Worm (Caenorhabditis elegans) whole organism, young adult: ENCODE data around the gene R07E5.7.
"Not testable (repeated sequence)": the region's sequence is repeated elsewhere in the genome, so short reads cannot be mapped to it uniquely, and the experiment has no call there.

Experiments
- B0035.1 ChIP-seq: sonication (generic microtip); optimal IDR thresholded peaks from 2 replicates; lab custom pipeline; 2016; ENCODE audit warnings: missing genetic modification characterization, mild to moderate bottlenecking, missing compliant biosample characterization, missing genotype, missing genetic modification reagents
- B0261.1 ChIP-seq: sonication (generic microtip); optimal IDR thresholded peaks from 2 replicates; lab custom pipeline; 2016; ENCODE audit warnings: mild to moderate bottlenecking, missing genetic modification characterization, moderate library complexity, missing compliant biosample characterization
- C17E4.6 ChIP-seq: fragments of 200-800 bp; sonication (Bioruptor generic); IDR thresholded peaks from 2 replicates; pipeline ENCODE4 v1.3.6; 2022; ENCODE audit warnings: missing genetic modification reagents, missing genetic modification characterization, missing compliant biosample characterization
- D2030.7 ChIP-seq: fragments of 200-800 bp; sonication (Bioruptor generic); IDR thresholded peaks from 2 replicates; pipeline ENCODE4 v1.3.6; 2022; ENCODE audit warnings: missing genetic modification reagents, missing genetic modification characterization, missing compliant biosample characterization
- F33H1.4 ChIP-seq: fragments of 200-800 bp; sonication (Bioruptor generic); IDR thresholded peaks from 2 replicates; pipeline ENCODE4 v1.3.6; 2022; ENCODE audit warnings: missing genetic modification reagents, missing genetic modification characterization, missing compliant biosample characterization
- K11D2.4 ChIP-seq: fragments of 200-800 bp; sonication (Bioruptor generic); IDR thresholded peaks from 2 replicates; pipeline ENCODE4 v1.3.6; 2022; ENCODE audit warnings: missing genetic modification reagents, missing genetic modification characterization, missing compliant biosample characterization
- K12H6.12 ChIP-seq: fragments of 200-800 bp; sonication (Bioruptor generic); optimal IDR thresholded peaks from 2 replicates; lab custom pipeline; 2018; ENCODE audit warnings: mild to moderate bottlenecking, missing genetic modification characterization, missing compliant biosample characterization
- T07F8.4 ChIP-seq: sonication (generic microtip); optimal IDR thresholded peaks from 2 replicates; lab custom pipeline; 2016; ENCODE audit warnings: mild to moderate bottlenecking, missing genetic modification characterization, moderate library complexity, missing compliant biosample characterization
- T26A5.8 ChIP-seq: sonication (generic microtip); optimal IDR thresholded peaks from 2 replicates; lab custom pipeline; 2016; ENCODE audit warnings: missing genetic modification characterization, missing compliant biosample characterization
- Y53G8AR.9 ChIP-seq: fragments of 200-800 bp; sonication (Bioruptor generic); conservative IDR thresholded peaks from 2 replicates; pipeline ENCODE4 v1.3.6; 2022; ENCODE audit warnings: missing genetic modification reagents, missing genetic modification characterization, missing compliant biosample characterization
- Y56A3A.18 ChIP-seq: fragments of 200-800 bp; sonication (Bioruptor generic); IDR thresholded peaks from 2 replicates; pipeline ENCODE4 v1.3.6; 2022; ENCODE audit warnings: missing genetic modification reagents, missing genetic modification characterization, missing compliant biosample characterization
- ZK185.1 ChIP-seq: sonication (generic microtip); optimal IDR thresholded peaks from 2 replicates; lab custom pipeline; 2016; ENCODE audit warnings: mild to moderate bottlenecking, missing genetic modification characterization, missing compliant biosample characterization; ENCODE audit not compliant: poor library complexity, severe bottlenecking
- ama-1 ChIP-seq, 3 experiments: fragments of 150-350 bp in 1 of 3; sonication (generic microtip) in 2 of 3; optimal IDR thresholded peaks; 2 replicates each; lab custom pipeline; 2014 to 2018; ENCODE audit warnings: missing biosample characterization in 2 of 3, missing genetic modification characterization in 2 of 3, missing genetic modification reagents in 2 of 3
- aptf-2 ChIP-seq: fragments of 200-800 bp; sonication (Bioruptor generic); conservative IDR thresholded peaks from 2 replicates; pipeline ENCODE4 v1.3.6; 2022; ENCODE audit warnings: missing genetic modification reagents, missing genetic modification characterization, missing compliant biosample characterization
- ceh-58 ChIP-seq: fragments of 200-800 bp; sonication (Bioruptor generic); IDR thresholded peaks from 2 replicates; pipeline ENCODE4 v1.3.6; 2022; ENCODE audit warnings: missing genetic modification characterization, missing compliant biosample characterization
- chd-7 ChIP-seq: sonication (generic microtip); optimal IDR thresholded peaks from 2 replicates; lab custom pipeline; 2016; ENCODE audit warnings: mild to moderate bottlenecking, missing genetic modification characterization, moderate library complexity, missing compliant biosample characterization
- die-1 ChIP-seq: sonication (generic microtip); optimal IDR thresholded peaks from 2 replicates; lab custom pipeline; 2016; ENCODE audit warnings: missing genotype, mild to moderate bottlenecking, missing genetic modification characterization, missing compliant biosample characterization
- egrh-3 ChIP-seq: fragments of 200-800 bp; sonication (Bioruptor generic); IDR thresholded peaks from 2 replicates; pipeline ENCODE4 v1.3.6; 2022; ENCODE audit warnings: missing genetic modification reagents, missing genetic modification characterization, missing compliant biosample characterization
- ekl-4 ChIP-seq: fragments of 200-800 bp; sonication (Bioruptor generic); IDR thresholded peaks from 2 replicates; pipeline ENCODE4 v1.3.6; 2022; ENCODE audit warnings: missing genetic modification reagents, missing genetic modification characterization, missing compliant biosample characterization
- gei-17 ChIP-seq: fragments of 200-800 bp; sonication (Bioruptor generic); optimal IDR thresholded peaks from 2 replicates; lab custom pipeline; 2018; ENCODE audit warnings: mild to moderate bottlenecking, missing genetic modification characterization, missing compliant biosample characterization
- hmg-1.2 ChIP-seq: fragments of 200-800 bp; sonication (Bioruptor generic); IDR thresholded peaks from 2 replicates; pipeline ENCODE4 v1.3.6; 2022; ENCODE audit warnings: missing genetic modification reagents, missing genetic modification characterization, missing compliant biosample characterization
- hmg-20 ChIP-seq: fragments of 200-800 bp; sonication (Bioruptor generic); IDR thresholded peaks from 2 replicates; pipeline ENCODE4 v1.3.6; 2022; ENCODE audit warnings: missing genetic modification reagents, missing genetic modification characterization, missing compliant biosample characterization
- let-607 ChIP-seq, 2 experiments: fragments of 200-800 bp in 1 of 2; sonication (Bioruptor generic) in 1 of 2; sonication (generic microtip) in 1 of 2; optimal IDR thresholded peaks; 2 replicates each; lab custom pipeline; 2016 to 2018; ENCODE audit warnings: mild to moderate bottlenecking in 2 of 2, missing compliant biosample characterization in 2 of 2, missing genetic modification characterization in 2 of 2, moderate library complexity in 2 of 2, missing genotype in 1 of 2
- lin-26 ChIP-seq: fragments of 200-800 bp; sonication (Bioruptor generic); IDR thresholded peaks from 2 replicates; pipeline ENCODE4 v1.3.6; 2022; ENCODE audit warnings: missing genetic modification reagents, missing genetic modification characterization, missing compliant biosample characterization
- lin-35 ChIP-seq, 3 experiments: fragments of 150-350 bp in 2 of 3; sonication (generic microtip) in 1 of 3; optimal IDR thresholded peaks; 2 replicates each; lab custom pipeline; 2014 to 2018; ENCODE audit warnings: missing biosample characterization in 3 of 3, missing genetic modification characterization in 3 of 3, missing genetic modification reagents in 3 of 3
- lin-40 ChIP-seq: sonication (generic microtip); optimal IDR thresholded peaks from 2 replicates; lab custom pipeline; 2016; ENCODE audit warnings: missing genetic modification characterization, mild to moderate bottlenecking, missing compliant biosample characterization, missing genotype, missing genetic modification reagents
- lin-54 ChIP-seq: fragments of 200-800 bp; sonication (Bioruptor generic); optimal IDR thresholded peaks from 2 replicates; lab custom pipeline; 2018; ENCODE audit warnings: mild to moderate bottlenecking, missing genetic modification characterization, missing compliant biosample characterization
- madf-3 ChIP-seq: fragments of 200-800 bp; sonication (Bioruptor generic); IDR thresholded peaks from 2 replicates; pipeline ENCODE4 v1.3.6; 2022; ENCODE audit warnings: missing genetic modification reagents, missing genetic modification characterization, missing compliant biosample characterization
- mcd-1 ChIP-seq: fragments of 200-800 bp; sonication (Bioruptor generic); IDR thresholded peaks from 2 replicates; pipeline ENCODE4 v1.3.6; 2022; ENCODE audit warnings: missing genetic modification reagents, missing genetic modification characterization, missing compliant biosample characterization
- nfya-1 ChIP-seq: sonication (generic microtip); optimal IDR thresholded peaks from 2 replicates; lab custom pipeline; 2017; ENCODE audit warnings: antibody characterized with exemption, missing compliant biosample characterization, missing genetic modification characterization, borderline replicate concordance; ENCODE audit not compliant: insufficient read depth
- nfyb-1 ChIP-seq: fragments of 200-800 bp; sonication (Bioruptor generic); IDR thresholded peaks from 2 replicates; pipeline ENCODE4 v1.3.6; 2022; ENCODE audit warnings: missing genetic modification reagents, missing genetic modification characterization, missing compliant biosample characterization
- nhr-80 ChIP-seq: sonication (generic microtip); optimal IDR thresholded peaks from 2 replicates; lab custom pipeline; 2016; ENCODE audit warnings: missing genetic modification characterization, missing compliant biosample characterization
- pbrm-1 ChIP-seq: fragments of 200-800 bp; sonication (Bioruptor generic); IDR thresholded peaks from 2 replicates; pipeline ENCODE4 v1.3.6; 2022; ENCODE audit warnings: missing genetic modification reagents, missing genetic modification characterization, missing compliant biosample characterization
- pha-4 ChIP-seq: fragments of 150-350 bp; sonication (generic microtip); optimal IDR thresholded peaks from 2 replicates; lab custom pipeline; 2014; ENCODE audit warnings: missing biosample characterization, missing genetic modification reagents, missing genetic modification characterization
- rcor-1 ChIP-seq: fragments of 200-800 bp; sonication (Bioruptor generic); IDR thresholded peaks from 2 replicates; pipeline ENCODE4 v1.3.6; 2022; ENCODE audit warnings: missing genetic modification reagents, missing genetic modification characterization, missing compliant biosample characterization
- repo-1 ChIP-seq: sonication (generic microtip); optimal IDR thresholded peaks from 2 replicates; lab custom pipeline; 2017; ENCODE audit warnings: mild to moderate bottlenecking, missing genetic modification characterization, missing compliant biosample characterization
- rpc-1 ChIP-seq, 2 experiments: fragments of 150-350 bp in 1 of 2; sonication (generic microtip) in 1 of 2; optimal IDR thresholded peaks; 2 replicates each; lab custom pipeline; 2014 to 2018; ENCODE audit warnings: missing biosample characterization in 1 of 2, missing genetic modification characterization in 1 of 2, missing genetic modification reagents in 1 of 2, missing genotype in 1 of 2
- somi-1 ChIP-seq: fragments of 200-800 bp; sonication (Bioruptor generic); optimal IDR thresholded peaks from 2 replicates; lab custom pipeline; 2018; ENCODE audit warnings: mild to moderate bottlenecking, missing genetic modification characterization, missing compliant biosample characterization
- sptf-2 ChIP-seq: fragments of 200-800 bp; sonication (Bioruptor generic); optimal IDR thresholded peaks from 2 replicates; lab custom pipeline; 2018; ENCODE audit warnings: mild to moderate bottlenecking, missing genetic modification characterization, missing compliant biosample characterization
- unc-62 ChIP-seq: fragments of 150-350 bp; optimal IDR thresholded peaks from 2 replicates; lab custom pipeline; 2014; ENCODE audit warnings: missing biosample characterization, missing genetic modification reagents, missing genetic modification characterization
- xnd-1 ChIP-seq: sonication (generic microtip); optimal IDR thresholded peaks from 2 replicates; lab custom pipeline; 2016; ENCODE audit warnings: missing genotype, missing genetic modification reagents, missing genetic modification characterization, missing compliant biosample characterization
- zfh-2 ChIP-seq: fragments of 200-800 bp; sonication (Bioruptor generic); conservative IDR thresholded peaks from 2 replicates; pipeline ENCODE4 v1.3.6; 2022; ENCODE audit warnings: missing genetic modification reagents, missing genetic modification characterization, missing compliant biosample characterization
- zim-3 ChIP-seq: sonication (generic microtip); optimal IDR thresholded peaks from 2 replicates; lab custom pipeline; 2017; ENCODE audit warnings: mild to moderate bottlenecking, missing genetic modification characterization, moderate library complexity, missing compliant biosample characterization
- ztf-18 ChIP-seq: sonication (generic microtip); optimal IDR thresholded peaks from 2 replicates; lab custom pipeline; 2016; ENCODE audit warnings: missing genotype, mild to moderate bottlenecking, missing genetic modification characterization, missing compliant biosample characterization

Gene R07E5.7

DNA sequence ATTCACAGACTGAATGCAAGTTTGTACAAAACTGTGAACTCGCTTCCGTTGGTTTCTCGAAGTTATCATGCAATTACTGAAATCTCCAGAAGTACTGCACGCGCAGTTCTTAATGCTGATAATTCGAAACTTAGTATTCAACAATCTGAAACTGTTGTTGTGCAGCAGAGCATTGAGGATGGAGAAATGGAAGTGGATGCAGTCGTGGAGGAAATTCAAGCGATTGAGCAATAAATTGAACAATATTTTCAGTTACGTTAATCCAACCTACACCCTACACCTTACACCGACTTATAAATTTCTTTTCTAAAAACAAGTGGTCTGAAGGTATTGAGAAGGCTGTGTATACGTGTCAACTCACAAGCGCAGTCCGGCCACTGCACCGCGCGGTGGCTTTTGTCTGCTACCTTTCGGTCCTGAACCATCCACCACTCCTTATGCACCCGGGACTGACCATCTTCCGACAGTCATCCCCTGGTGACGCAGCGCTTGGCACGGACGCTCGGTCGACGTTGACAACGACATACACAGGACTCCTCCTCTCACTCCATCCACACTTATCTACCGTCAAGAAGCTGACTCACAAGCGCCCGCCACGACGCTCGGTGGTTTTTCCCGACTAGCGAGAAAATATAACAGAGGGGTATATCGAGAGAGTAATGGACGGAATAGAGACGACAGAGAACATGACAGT, 40.2 kb downstream of the R07E5.7 start (continued):
- peak in 1 of 3 experiments; percentile 59 for TF ChIP-seq lin-35 (GFP tag; optimal IDR thresholded peaks at IDR 0.05; lab: Kevin White, UChicago)
- peak; percentile 38 for TF ChIP-seq gei-17 (GFP tag; lab: Kevin White, UChicago)
- TF ChIP-seq repo-1 (tag; lab: Kevin White, UChicago) = peak; percentile 28
- TF ChIP-seq rcor-1 (GFP tag; lab: Robert Waterston, UW) = peak; percentile 57
- peak; percentile 88 for TF ChIP-seq K12H6.12 (tag; lab: Kevin White, UChicago)
- TF ChIP-seq pbrm-1 (GFP tag; lab: Robert Waterston, UW) = peak; percentile 56
- TF ChIP-seq B0035.1 (tag; lab: Kevin White, UChicago) = peak; percentile 47
- 0 out of 2 replicates have a peak, but pooled peaks have one; percentile 2 for TF ChIP-seq ceh-58 (GFP tag; lab: Robert Waterston, UW)
- peak; percentile 38 for TF ChIP-seq lin-54 (GFP tag; lab: Kevin White, UChicago)
- not testable (repeated sequence) for TF ChIP-seq ama-1 (optimal IDR thresholded peaks at IDR 0.05; lab: Kevin White, UChicago)
- TF ChIP-seq ama-1 (GFP tag; optimal IDR thresholded peaks at IDR 0.05; lab: Kevin White, UChicago) = peak in 1 of 2 experiments; percentile 25
- peak; percentile 80 for TF ChIP-seq egrh-3 (GFP tag; lab: Robert Waterston, UW)
- TF ChIP-seq somi-1 = peak; percentile 1
- TF ChIP-seq B0261.1 (tag; lab: Kevin White, UChicago) = peak; percentile 67
- peak; percentile 0 for TF ChIP-seq die-1 (tag; lab: Kevin White, UChicago)
- peak; percentile 59 for TF ChIP-seq Y56A3A.18
- TF ChIP-seq zfh-2 (GFP tag; lab: Robert Waterston, UW) = peak; percentile 88
- peak; percentile 72 for TF ChIP-seq lin-26 (GFP tag; lab: Robert Waterston, UW)
- TF ChIP-seq zim-3 (tag; lab: Kevin White, UChicago) = peak; percentile 49
- peak; percentile 73; the same call in 1 of the 2 replicates for TF ChIP-seq D2030.7 (GFP tag; lab: Robert Waterston, UW)
- TF ChIP-seq hmg-1.2 = peak; percentile 76
- TF ChIP-seq T07F8.4 (tag; lab: Kevin White, UChicago) = peak; percentile 2
- peak; percentile 86 for TF ChIP-seq nhr-80
- peak; percentile 47 for TF ChIP-seq F33H1.4
- TF ChIP-seq Y53G8AR.9 (GFP tag; lab: Robert Waterston, UW) = 0 out of 2 replicates have a peak, but pooled peaks have one; percentile 24
- TF ChIP-seq hmg-20 = peak; percentile 60
- peak; percentile 59 for TF ChIP-seq chd-7 (tag; lab: Kevin White, UChicago)
- peak; percentile 82 for TF ChIP-seq lin-40
- TF ChIP-seq let-607 (tag; optimal IDR thresholded peaks at IDR 0.05; lab: Kevin White, UChicago) = peak; percentile 34 to 51
- TF ChIP-seq mcd-1 (GFP tag; lab: Robert Waterston, UW) = peak; percentile 68
- TF ChIP-seq ZK185.1 (tag; lab: Kevin White, UChicago) = peak; percentile 78
- peak; percentile 17; the same call in 1 of the 2 replicates for TF ChIP-seq C17E4.6 (GFP tag; lab: Robert Waterston, UW)

DNA sequence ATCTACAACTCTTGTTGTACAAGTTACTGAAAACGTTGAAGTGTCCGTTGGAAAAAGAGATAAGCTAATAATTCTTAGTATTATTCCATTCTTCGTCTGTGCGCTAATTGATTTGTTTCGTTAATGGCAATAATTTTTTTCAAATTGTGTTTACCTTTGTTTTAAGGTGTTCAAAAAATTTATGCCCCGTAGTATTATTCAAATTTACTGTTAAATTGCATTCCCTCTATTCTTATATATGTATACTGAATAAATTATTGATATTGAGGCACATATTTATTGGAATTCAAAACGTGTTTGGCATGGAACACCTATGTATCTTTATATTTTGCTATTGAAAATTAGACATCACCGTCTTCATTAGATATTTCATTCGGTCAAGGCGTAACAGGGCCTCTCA, 44.1 kb downstream of the R07E5.7 start, which contains the start of gene pals-26:
Gene pals-26, plus strand, starts transcription at position 301 of the 400 bp plus-strand sequence.
- TF ChIP-seq rpc-1 (optimal IDR thresholded peaks at IDR 0.05; lab: Kevin White, UChicago) (no peak), rpc-1 (tag; optimal IDR thresholded peaks at IDR 0.05; lab: Kevin White, UChicago) (no peak)
- TF ChIP-seq, all 124 proteins: peak for 0

DNA sequence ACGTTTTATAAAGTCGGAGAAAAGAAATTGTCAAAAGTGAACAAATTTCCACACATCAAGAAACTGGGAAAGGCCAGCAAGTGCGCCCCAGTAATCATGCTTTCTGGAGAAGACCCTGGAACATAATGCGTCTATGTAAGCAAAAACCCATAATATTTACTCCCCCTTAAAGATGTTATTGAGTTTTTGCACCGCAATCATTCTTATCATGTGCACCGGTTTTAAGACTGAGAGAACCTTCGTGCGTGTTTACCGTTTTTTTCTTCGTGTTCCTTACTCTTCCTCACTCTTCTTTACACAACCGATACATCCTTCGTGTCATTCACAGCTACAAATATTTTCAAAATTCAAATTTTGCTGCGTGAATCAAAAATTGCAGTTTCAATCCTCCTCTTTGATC, 46.1 kb downstream of the R07E5.7 start:
- TF ChIP-seq ztf-18 (tag; lab: Kevin White, UChicago) (no peak), die-1 (tag; lab: Kevin White, UChicago) (no peak), ekl-4 (no peak), nfya-1 (tag; lab: Kevin White, UChicago) (no peak), T26A5.8 (tag; lab: Kevin White, UChicago) (no peak), ama-1 (optimal IDR thresholded peaks at IDR 0.05; lab: Kevin White, UChicago) (no peak), ama-1 (GFP tag; optimal IDR thresholded peaks at IDR 0.05; lab: Kevin White, UChicago) (no peak), B0035.1 (tag; lab: Kevin White, UChicago) (no peak), pha-4 (tag; lab: Kevin White, UChicago) (no peak), nfyb-1 (no peak), aptf-2 (GFP tag; lab: Robert Waterston, UW) (no peak), K11D2.4 (GFP tag; lab: Robert Waterston, UW) (no peak), unc-62 (GFP tag; lab: Kevin White, UChicago) (no peak), sptf-2 (GFP tag; lab: Kevin White, UChicago) (no peak), chd-7 (tag; lab: Kevin White, UChicago) (no peak), xnd-1 (no peak), madf-3 (GFP tag; lab: Robert Waterston, UW) (no peak)
